6 worm cellular contexts compared by ENCODE assay signal in genomic region chrX:3334115-3334514, ce11.
TF ChIP-seq lines count a peak whose summit lies in the region.

No protein-coding gene starts in this region.

TF ChIP-seq in whole organism, L1 larva, 84 proteins besides CTCF, POLR2A, EP300 and RAD21:
- peak; percentile 65 for TF ChIP-seq elt-2 (tag; optimal IDR thresholded peaks at IDR 0.05; lab: Kevin White, UChicago)
- TF ChIP-seq jun-1 (tag; optimal IDR thresholded peaks at IDR 0.05; lab: Kevin White, UChicago), result peak; percentile 8
- TF ChIP-seq isw-1 (GFP tag; IDR thresholded peaks at IDR 0.05; lab: Robert Waterston, UW), result no peak

TF ChIP-seq in whole organism, L2 larva, 48 proteins besides CTCF, POLR2A, EP300 and RAD21:
- TF ChIP-seq nhr-11 (tag; optimal IDR thresholded peaks at IDR 0.05; lab: Kevin White, UChicago) (no peak), ceh-16 (tag; optimal IDR thresholded peaks at IDR 0.05; lab: Kevin White, UChicago) (no peak), skn-1 (tag; optimal IDR thresholded peaks at IDR 0.05; lab: Kevin White, UChicago) (peak; percentile 36), F13H6.1 (tag; optimal IDR thresholded peaks at IDR 0.05; lab: Kevin White, UChicago) (peak; percentile 29), nhr-23 (tag; optimal IDR thresholded peaks at IDR 0.05; lab: Kevin White, UChicago) (no peak), blmp-1 (tag; optimal IDR thresholded peaks at IDR 0.05; lab: Kevin White, UChicago; ENCODE audit: insufficient read depth) (no peak), sem-4 (tag; optimal IDR thresholded peaks at IDR 0.05; lab: Kevin White, UChicago) (no peak), crh-2 (tag; optimal IDR thresholded peaks at IDR 0.05; lab: Kevin White, UChicago) (peak; percentile 1), lsy-2 (tag; optimal IDR thresholded peaks at IDR 0.05; lab: Kevin White, UChicago) (no peak), sma-9 (GFP tag; optimal IDR thresholded peaks at IDR 0.05; lab: Kevin White, UChicago) (peak; percentile 29), sma-9 (tag; optimal IDR thresholded peaks at IDR 0.05; lab: Kevin White, UChicago) (no peak), aly-2 (tag; optimal IDR thresholded peaks at IDR 0.05; lab: Kevin White, UChicago) (no peak), sma-3 (GFP tag; optimal IDR thresholded peaks at IDR 0.05; lab: Kevin White, UChicago) (no peak), unc-62 (GFP tag; optimal IDR thresholded peaks at IDR 0.05; lab: Kevin White, UChicago) (no peak), fos-1 (tag; optimal IDR thresholded peaks at IDR 0.05; lab: Kevin White, UChicago) (peak; percentile 90)

TF ChIP-seq in whole organism, L3 larva, 47 proteins besides CTCF, POLR2A, EP300 and RAD21:
- no peak for TF ChIP-seq sea-2 (GFP tag; optimal IDR thresholded peaks at IDR 0.05; lab: Kevin White, UChicago)
- no peak for TF ChIP-seq nhr-237 (tag; optimal IDR thresholded peaks at IDR 0.05; lab: Kevin White, UChicago)
- peak; percentile 95 for TF ChIP-seq elt-2 (tag; optimal IDR thresholded peaks at IDR 0.05; lab: Kevin White, UChicago)
- no peak for TF ChIP-seq ceh-28 (tag; optimal IDR thresholded peaks at IDR 0.05; lab: Kevin White, UChicago)
- TF ChIP-seq lsy-12 (tag; optimal IDR thresholded peaks at IDR 0.05; lab: Kevin White, UChicago), result no peak
- TF ChIP-seq egl-5 (tag; optimal IDR thresholded peaks at IDR 0.05; lab: Kevin White, UChicago), result no peak
- peak; percentile 87 for TF ChIP-seq pqm-1 (tag; optimal IDR thresholded peaks at IDR 0.05; lab: Kevin White, UChicago)
- no peak for TF ChIP-seq nhr-25 (tag; optimal IDR thresholded peaks at IDR 0.05; lab: Kevin White, UChicago)
- TF ChIP-seq nhr-43 (tag; optimal IDR thresholded peaks at IDR 0.05; lab: Kevin White, UChicago; ENCODE audit: poor library complexity, severe bottlenecking), result no peak
- TF ChIP-seq nhr-77 (tag; optimal IDR thresholded peaks at IDR 0.05; lab: Kevin White, UChicago), result no peak
- no peak for TF ChIP-seq R02D3.7 (tag; optimal IDR thresholded peaks at IDR 0.05; lab: Kevin White, UChicago)
- no peak for TF ChIP-seq nhr-11 (tag; optimal IDR thresholded peaks at IDR 0.05; lab: Kevin White, UChicago)
- peak; percentile 39 for TF ChIP-seq pha-4 (tag; optimal IDR thresholded peaks at IDR 0.05; lab: Kevin White, UChicago)

TF ChIP-seq in whole organism, L4 larva, 104 proteins besides CTCF, POLR2A, EP300 and RAD21 (continues in another document):
- no peak for TF ChIP-seq hmg-1.1 (GFP tag; IDR thresholded peaks at IDR 0.05; lab: Robert Waterston, UW)
- no peak for TF ChIP-seq tag-97 (GFP tag; IDR thresholded peaks at IDR 0.05; lab: Robert Waterston, UW)
- TF ChIP-seq skn-1 (tag; optimal IDR thresholded peaks at IDR 0.05; lab: Kevin White, UChicago), result no peak
- TF ChIP-seq php-3 (GFP tag; IDR thresholded peaks at IDR 0.05; lab: Robert Waterston, UW), result peak; percentile 78
- no peak for TF ChIP-seq nhr-11 (tag; optimal IDR thresholded peaks at IDR 0.05; lab: Kevin White, UChicago)
- no peak for TF ChIP-seq ceh-62 (tag; optimal IDR thresholded peaks at IDR 0.05; lab: Kevin White, UChicago)
- no peak for TF ChIP-seq mep-1 (tag; optimal IDR thresholded peaks at IDR 0.05; lab: Kevin White, UChicago)
- TF ChIP-seq attf-4 (tag; optimal IDR thresholded peaks at IDR 0.05; lab: Kevin White, UChicago), result no peak
- peak; percentile 22 for TF ChIP-seq nhr-77 (tag; optimal IDR thresholded peaks at IDR 0.05; lab: Kevin White, UChicago)
- no peak for TF ChIP-seq nhr-10 (tag; optimal IDR thresholded peaks at IDR 0.05; lab: Kevin White, UChicago)
- TF ChIP-seq zfp-2 (tag; optimal IDR thresholded peaks at IDR 0.05; lab: Kevin White, UChicago), result no peak
- TF ChIP-seq fos-1 (tag; optimal IDR thresholded peaks at IDR 0.05; lab: Kevin White, UChicago), result no peak
- TF ChIP-seq zip-11 (GFP tag; IDR thresholded peaks at IDR 0.05; lab: Robert Waterston, UW), result no peak
- TF ChIP-seq T26A8.4 (GFP tag; IDR thresholded peaks at IDR 0.05; lab: Robert Waterston, UW), result no peak
- peak; percentile 78 for TF ChIP-seq nhr-28 (tag; optimal IDR thresholded peaks at IDR 0.05; lab: Kevin White, UChicago)
- no peak for TF ChIP-seq ztf-7 (tag; optimal IDR thresholded peaks at IDR 0.05; lab: Kevin White, UChicago)
- TF ChIP-seq ceh-44 (GFP tag; IDR thresholded peaks at IDR 0.05; lab: Robert Waterston, UW), result no peak
- peak; percentile 63 for TF ChIP-seq hlh-11 (tag; optimal IDR thresholded peaks at IDR 0.05; lab: Kevin White, UChicago)
- no peak for TF ChIP-seq snpc-4 (tag; optimal IDR thresholded peaks at IDR 0.05; lab: Kevin White, UChicago)
- no peak for TF ChIP-seq T20F7.1 (GFP tag; optimal IDR thresholded peaks at IDR 0.05; lab: Kevin White, UChicago)
- no peak for TF ChIP-seq daf-12 (tag; optimal IDR thresholded peaks at IDR 0.05; lab: Kevin White, UChicago)
- TF ChIP-seq dve-1 (tag; optimal IDR thresholded peaks at IDR 0.05; lab: Kevin White, UChicago; ENCODE audit: insufficient read depth), result peak; percentile 61
- no peak for TF ChIP-seq sdz-12 (GFP tag; optimal IDR thresholded peaks at IDR 0.05; lab: Kevin White, UChicago)

TF ChIP-seq in whole organism, late embryonic, 69 proteins besides CTCF, POLR2A, EP300 and RAD21:
- peak; percentile 71 for TF ChIP-seq elt-2 (tag; optimal IDR thresholded peaks at IDR 0.05; lab: Kevin White, UChicago)
- no peak for TF ChIP-seq F13H6.1 (tag; optimal IDR thresholded peaks at IDR 0.05; lab: Kevin White, UChicago)

TF ChIP-seq in whole organism, young adult, 124 proteins besides CTCF, POLR2A, EP300 and RAD21:
- TF ChIP-seq Y56A3A.18 (GFP tag; IDR thresholded peaks at IDR 0.05; lab: Robert Waterston, UW) (no peak), nhr-80 (tag; optimal IDR thresholded peaks at IDR 0.05; lab: Kevin White, UChicago) (peak; percentile 78)
